Worm (Caenorhabditis elegans): Measurements from ENCODE around the gene tat-1.

Gene tat-1

DNA sequence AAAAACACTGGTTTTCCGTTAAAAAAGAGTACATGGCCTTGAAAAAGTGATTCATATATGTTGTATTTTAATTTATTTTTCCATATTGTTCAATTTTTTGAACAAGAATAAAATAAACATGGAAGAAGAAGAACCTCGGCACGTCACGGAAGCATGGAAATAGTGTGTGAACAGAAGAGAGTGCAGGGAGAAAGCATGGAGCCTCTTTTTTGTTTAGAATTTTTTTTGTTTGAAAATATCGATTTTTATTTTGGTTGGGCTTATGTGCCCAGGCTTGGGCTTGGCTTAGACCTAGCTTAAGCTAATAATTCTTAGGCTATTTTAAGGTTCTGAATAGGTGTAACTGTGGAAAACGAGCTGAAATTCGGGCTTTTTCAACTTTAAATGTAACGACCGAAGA lies at the start of gene tat-1:
TSS of gene tat-1 (minus strand) at position 11 of the 400 bp plus-strand sequence.
- TF ChIP-seq daf-16 (GFP tag; optimal IDR thresholded peaks at IDR 0.05) (no peak), daf-16 (tag; optimal IDR thresholded peaks at IDR 0.05) (peak; percentile 33), unc-130 (GFP tag; optimal IDR thresholded peaks at IDR 0.05) (no peak), pha-4 (GFP tag; IDR thresholded peaks at IDR 0.05) (no peak), pha-4 (tag; optimal IDR thresholded peaks at IDR 0.05) (peak; percentile 42)

DNA sequence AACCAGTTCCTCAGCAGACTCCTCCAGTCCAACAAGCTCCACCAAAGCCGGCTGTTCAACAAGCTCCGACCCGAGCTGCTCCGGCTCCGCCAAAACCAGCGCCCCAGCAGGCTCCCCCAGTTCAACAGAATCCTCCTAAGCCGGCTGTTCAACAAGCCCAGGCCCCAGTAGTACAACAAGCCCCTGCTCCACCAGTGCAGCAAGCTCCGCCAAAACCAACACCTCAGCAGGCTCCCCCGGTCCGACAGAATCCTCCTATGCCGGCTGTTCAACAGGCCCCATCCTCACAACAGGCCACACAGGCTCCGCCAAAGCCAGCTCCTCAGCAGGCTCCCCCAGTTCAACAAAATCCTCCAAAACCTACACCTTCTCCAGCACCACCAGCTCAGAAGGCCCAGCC lies 49.1 kb upstream of the tat-1 start:
- peak; percentile 91 for TF ChIP-seq set-16 (GFP tag; IDR thresholded peaks at IDR 0.05)
- TF ChIP-seq snpc-1.2 (GFP tag; IDR thresholded peaks at IDR 0.05): no peak
- peak; percentile 39 for TF ChIP-seq aha-1 (tag)

DNA sequence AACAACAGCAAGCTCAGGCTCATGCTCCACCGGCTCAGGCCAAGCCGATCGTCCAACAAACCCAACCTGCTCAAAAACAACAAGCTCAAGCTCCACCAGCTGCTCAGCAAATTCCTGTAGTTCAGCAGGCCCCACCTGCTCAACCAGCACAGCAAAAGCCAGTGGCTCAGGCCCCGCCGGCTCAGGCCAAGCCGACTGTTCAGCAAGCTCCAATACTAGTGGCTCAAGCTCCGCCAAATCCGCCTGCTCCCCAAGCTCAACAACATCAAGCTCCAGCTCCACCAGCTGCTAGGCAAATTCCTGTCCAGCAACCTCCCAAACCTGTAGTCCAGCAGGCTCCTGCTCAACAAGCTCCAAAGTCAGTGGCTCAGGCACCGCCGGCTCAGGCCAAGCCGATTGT lies 48.3 kb upstream of the tat-1 start:
- peak; percentile 88 for TF ChIP-seq set-16 (GFP tag; IDR thresholded peaks at IDR 0.05)
- TF ChIP-seq pqm-1 (tag; optimal IDR thresholded peaks at IDR 0.05): no peak

DNA sequence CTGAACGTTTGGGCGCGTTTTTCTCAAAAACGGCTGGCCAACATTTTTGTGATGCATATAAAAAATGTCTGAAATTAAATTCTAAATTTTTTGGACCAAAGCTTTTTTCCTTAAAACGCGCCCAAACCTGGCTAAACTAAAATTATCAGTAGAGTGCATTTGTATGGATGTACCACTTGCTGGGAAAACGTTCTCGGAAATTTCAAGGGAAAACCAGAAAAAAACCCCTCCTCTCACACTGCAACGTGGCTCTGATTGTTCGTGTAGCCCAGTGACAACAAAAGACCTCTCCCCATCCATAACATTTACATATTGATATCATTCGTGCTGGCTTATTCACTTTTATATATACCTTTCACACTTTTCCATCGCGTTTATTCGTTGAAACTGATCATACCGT lies 47.4 kb upstream of the tat-1 start, which contains the start of gene Y49E10.29:
TSS of gene Y49E10.29 (plus strand) at position 301 of the 400 bp plus-strand sequence.
- no peak for TF ChIP-seq nhr-42 (GFP tag; IDR thresholded peaks at IDR 0.05)
- TF ChIP-seq ZK337.2 (GFP tag; IDR thresholded peaks at IDR 0.05): no peak
- no peak for TF ChIP-seq zfp-3 (GFP tag; conservative IDR thresholded peaks at IDR 0.05)
- no peak for TF ChIP-seq php-3 (GFP tag; IDR thresholded peaks at IDR 0.05)
- no peak for TF ChIP-seq attf-4 (tag; optimal IDR thresholded peaks at IDR 0.05)
- no peak for TF ChIP-seq ceh-62 (tag; optimal IDR thresholded peaks at IDR 0.05)
- no peak for TF ChIP-seq lin-38 (GFP tag; IDR thresholded peaks at IDR 0.05)
- no peak for TF ChIP-seq zip-2 (tag; optimal IDR thresholded peaks at IDR 0.05)
- TF ChIP-seq F49E8.2 (tag; optimal IDR thresholded peaks at IDR 0.05; ENCODE audit: borderline replicate concordance): no peak

DNA sequence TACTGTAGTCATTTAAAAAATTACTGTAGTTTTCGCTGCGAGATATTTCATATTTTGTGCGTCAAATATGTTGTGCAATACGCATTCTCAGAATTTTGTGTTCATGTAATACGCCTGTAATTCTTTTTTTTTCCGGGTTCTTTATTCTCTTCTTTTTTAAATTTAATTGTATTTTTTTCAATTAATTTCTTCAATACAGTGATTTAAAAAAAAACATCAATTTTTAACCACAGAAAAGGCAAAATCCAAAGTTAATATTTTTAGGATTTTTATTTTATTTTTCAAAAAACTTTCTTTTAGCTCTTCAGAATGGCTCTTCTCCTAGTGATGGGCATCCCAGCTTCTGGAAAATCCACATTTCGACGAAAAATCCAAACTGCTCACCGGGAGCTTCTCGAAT lies 44.8 kb upstream of the tat-1 start, which contains the start of gene pstk-1:
TSS of gene pstk-1 (plus strand) at position 301 of the 400 bp plus-strand sequence.
- TF ChIP-seq zag-1 (tag; optimal IDR thresholded peaks at IDR 0.05) (no peak), mxl-3 (GFP tag; optimal IDR thresholded peaks at IDR 0.05) (no peak), egl-27 (tag; optimal IDR thresholded peaks at IDR 0.05) (no peak), lin-1 (GFP tag; IDR thresholded peaks at IDR 0.05) (no peak), ceh-44 (GFP tag; IDR thresholded peaks at IDR 0.05) (no peak), nhr-102 (tag; optimal IDR thresholded peaks at IDR 0.05) (no peak), madf-9 (GFP tag; conservative IDR thresholded peaks at IDR 0.05) (no peak), zip-11 (GFP tag; IDR thresholded peaks at IDR 0.05) (no peak), pqm-1 (tag; optimal IDR thresholded peaks at IDR 0.05) (no peak), snpc-4 (tag; optimal IDR thresholded peaks at IDR 0.05) (no peak), daf-8 (GFP tag; IDR thresholded peaks at IDR 0.05) (no peak), spr-1 (tag; optimal IDR thresholded peaks at IDR 0.05) (no peak), duxl-1 (tag; optimal IDR thresholded peaks at IDR 0.05; ENCODE audit: poor library complexity) (no peak), daf-16 (GFP tag; optimal IDR thresholded peaks at IDR 0.05) (no peak), daf-16 (tag; optimal IDR thresholded peaks at IDR 0.05) (no peak), ceh-20 (GFP tag; IDR thresholded peaks at IDR 0.05) (no peak)

DNA sequence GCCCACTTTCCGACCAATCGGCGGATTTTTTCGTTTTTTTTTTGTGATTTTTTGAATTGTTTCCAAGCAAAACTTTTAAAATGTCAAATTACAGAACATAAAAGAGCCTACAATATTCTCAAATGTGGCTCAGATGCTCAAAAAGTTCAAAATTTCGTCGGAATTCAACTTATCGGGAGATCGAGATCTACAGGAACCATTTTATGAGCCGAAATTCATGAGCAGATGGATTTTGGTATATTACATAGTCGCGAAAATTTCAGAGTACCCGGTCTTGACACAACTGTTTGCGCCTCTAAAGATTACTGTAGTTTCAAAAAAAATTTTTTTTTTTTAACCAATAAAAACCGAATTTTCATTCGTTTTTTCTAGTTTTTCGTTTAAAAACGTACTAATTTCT lies 37.5 kb upstream of the tat-1 start:
- no peak for TF ChIP-seq dmd-9 (GFP tag; IDR thresholded peaks at IDR 0.05)
- peak; percentile 92 for TF ChIP-seq aha-1 (tag)
- no peak for TF ChIP-seq duxl-1 (tag; optimal IDR thresholded peaks at IDR 0.05; ENCODE audit: poor library complexity)
- no peak for TF ChIP-seq saeg-2 (GFP tag; IDR thresholded peaks at IDR 0.05)
- no peak for TF ChIP-seq ZK546.5 (tag; optimal IDR thresholded peaks at IDR 0.05)
- no peak for TF ChIP-seq php-3 (GFP tag; IDR thresholded peaks at IDR 0.05)
- TF ChIP-seq nhr-237 (tag; optimal IDR thresholded peaks at IDR 0.05): no peak
- TF ChIP-seq aly-2 (tag; optimal IDR thresholded peaks at IDR 0.05): no peak
